Fruit fly (Drosophila melanogaster) whole organism, pupa: ENCODE results near the gene CG14109.

ENCODE experiments used
- CG10348 ChIP-seq: fragments of 200-800 bp; sonication (Bioruptor generic); IDR thresholded peaks from 2 replicates; pipeline ENCODE4 v1.3.6; 2022; ENCODE audit warnings: missing biosample characterization, missing genetic modification characterization
- CG12605 ChIP-seq: fragments of 200-800 bp; sonication (Bioruptor generic); IDR thresholded peaks from 2 replicates; pipeline ENCODE4 v1.3.6; 2022; ENCODE audit warnings: missing biosample characterization, missing genetic modification characterization
- CG13204 ChIP-seq: fragments of 200-800 bp; sonication (Bioruptor generic); optimal IDR thresholded peaks from 2 replicates; lab custom pipeline; 2018; ENCODE audit warnings: missing biosample characterization, mild to moderate bottlenecking, missing genetic modification characterization, moderate library complexity
- CG14655 ChIP-seq: fragments of 200-800 bp; sonication (Bioruptor generic); optimal IDR thresholded peaks from 3 replicates; lab custom pipeline; 2017; ENCODE audit warnings: mild to moderate bottlenecking, missing biosample characterization, missing genetic modification reagents, missing genetic modification characterization
- CG15710 ChIP-seq: fragments of 200-800 bp; sonication (Bioruptor generic); optimal IDR thresholded peaks from 2 replicates; lab custom pipeline; 2018; ENCODE audit warnings: missing biosample characterization, mild to moderate bottlenecking, missing genetic modification characterization, moderate library complexity
- CG17806 ChIP-seq: fragments of 200-800 bp; sonication (Bioruptor generic); optimal IDR thresholded peaks from 2 replicates; lab custom pipeline; 2018; ENCODE audit warnings: missing biosample characterization, mild to moderate bottlenecking, missing genetic modification characterization, moderate library complexity
- CG32121 ChIP-seq: fragments of 200-800 bp; sonication (Bioruptor generic); IDR thresholded peaks from 2 replicates; pipeline ENCODE4 v1.3.6; 2022; ENCODE audit warnings: missing biosample characterization, missing genetic modification characterization
- CG34367 ChIP-seq: fragments of 200-800 bp; sonication (Bioruptor generic); optimal IDR thresholded peaks from 2 replicates; lab custom pipeline; 2018; ENCODE audit warnings: missing biosample characterization, mild to moderate bottlenecking, missing genetic modification characterization
- CG4496 ChIP-seq: fragments of 200-800 bp; sonication (Bioruptor generic); IDR thresholded peaks from 3 replicates; pipeline ENCODE4 v1.3.6; 2022; ENCODE audit warnings: missing biosample characterization, missing genetic modification characterization
- CG8159 ChIP-seq: fragments of 200-800 bp; sonication (Bioruptor generic); optimal IDR thresholded peaks from 3 replicates; lab custom pipeline; 2018; ENCODE audit warnings: missing biosample characterization, mild to moderate bottlenecking, missing genetic modification characterization, moderate library complexity
- CG8301 ChIP-seq: fragments of 200-800 bp; sonication (Bioruptor generic); optimal IDR thresholded peaks from 2 replicates; lab custom pipeline; 2018; ENCODE audit warnings: missing biosample characterization, mild to moderate bottlenecking, missing genetic modification characterization
- CG9948 ChIP-seq: fragments of 200-800 bp; sonication (Bioruptor generic); optimal IDR thresholded peaks from 2 replicates; lab custom pipeline; 2018; ENCODE audit warnings: missing biosample characterization, mild to moderate bottlenecking, missing genetic modification characterization, moderate library complexity
- D1 ChIP-seq: fragments of 200-800 bp; sonication (Bioruptor generic); optimal IDR thresholded peaks from 2 replicates; lab custom pipeline; 2018; ENCODE audit warnings: missing biosample characterization, mild to moderate bottlenecking, missing genetic modification characterization, moderate library complexity
- EcR ChIP-seq: fragments of 200-800 bp; sonication (Bioruptor generic); optimal IDR thresholded peaks from 3 replicates; lab custom pipeline; 2019; ENCODE audit warnings: missing biosample characterization, missing genetic modification characterization, mild to moderate bottlenecking, moderate library complexity, missing genetic modification reagents
- Ets98B ChIP-seq: fragments of 200-800 bp; sonication (Bioruptor generic); IDR thresholded peaks from 2 replicates; pipeline ENCODE4 v1.3.6; 2022; ENCODE audit warnings: missing biosample characterization, missing genetic modification characterization
- Pif1A ChIP-seq: fragments of 200-800 bp; sonication (Bioruptor generic); optimal IDR thresholded peaks from 3 replicates; lab custom pipeline; 2016; ENCODE audit warnings: missing biosample characterization, missing genetic modification characterization
- Pif1B ChIP-seq: fragments of 200-800 bp; sonication (Bioruptor generic); optimal IDR thresholded peaks from 3 replicates; lab custom pipeline; 2016; ENCODE audit warnings: missing biosample characterization, missing genetic modification characterization
- Snoo ChIP-seq: fragments of 200-800 bp; sonication (Bioruptor generic); optimal IDR thresholded peaks from 3 replicates; lab custom pipeline; 2017; ENCODE audit warnings: missing biosample characterization, mild to moderate bottlenecking, missing genetic modification characterization, inconsistent platforms
- fd96Ca ChIP-seq: fragments of 200-800 bp; sonication (Bioruptor generic); IDR thresholded peaks from 3 replicates; pipeline ENCODE4 v1.3.6; 2022; ENCODE audit warnings: missing biosample characterization, missing genetic modification characterization
- gl ChIP-seq: fragments of 200-800 bp; sonication (Bioruptor generic); optimal IDR thresholded peaks from 2 replicates; lab custom pipeline; 2018; ENCODE audit warnings: missing biosample characterization, mild to moderate bottlenecking, missing genetic modification characterization
- rn ChIP-seq: fragments of 200-800 bp; sonication (Bioruptor generic); IDR thresholded peaks from 2 replicates; pipeline ENCODE4 v1.3.6; 2022; ENCODE audit warnings: missing biosample characterization, missing genetic modification characterization

The CG14109 gene

DNA sequence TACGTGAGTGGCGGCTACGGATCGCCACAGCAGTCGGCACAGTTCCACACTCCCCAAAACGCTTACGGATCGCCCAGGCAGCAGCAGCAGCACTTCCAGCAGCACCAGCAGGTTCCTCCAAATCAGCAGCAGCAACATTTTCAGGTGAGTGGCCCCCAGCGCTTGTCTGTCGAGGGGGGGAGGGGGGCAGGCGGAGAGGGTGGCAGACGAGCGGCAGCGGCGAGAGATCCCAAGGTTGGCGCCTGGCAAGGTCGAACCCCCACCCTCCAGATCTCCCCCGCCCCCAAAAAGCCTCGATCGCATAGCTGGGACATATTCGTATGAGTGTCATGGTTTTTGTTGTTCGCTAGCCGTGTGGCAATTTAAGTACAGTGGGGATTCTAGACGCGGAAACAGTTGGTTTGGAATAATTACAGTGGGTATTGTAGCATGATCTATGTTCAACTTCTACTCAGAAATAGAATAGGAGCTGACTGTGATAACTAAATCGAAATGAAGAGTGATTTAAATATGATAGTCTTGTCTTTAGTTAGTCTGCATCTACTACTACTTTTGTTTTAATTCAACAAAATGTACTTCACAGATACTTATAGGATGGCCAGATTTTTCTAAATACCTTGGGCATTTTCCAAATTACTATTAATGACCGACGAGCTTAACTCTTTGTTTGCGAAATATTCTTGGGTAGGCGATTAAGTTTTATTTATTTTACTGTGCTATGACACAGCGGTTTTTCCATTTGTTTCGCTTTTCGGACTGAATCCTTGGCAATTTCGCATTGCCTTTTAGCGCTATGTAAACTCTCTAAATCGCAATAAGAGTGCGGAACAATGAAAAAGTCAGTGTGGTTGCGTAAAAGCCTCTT is 37.9 kb downstream of the CG14109 start:
- TF ChIP-seq CG14655, result peak; percentile 7
- TF ChIP-seq Ets98B (GFP tag; lab: Robert Waterston, UW), result no peak
- TF ChIP-seq CG15710, result peak; percentile 26
- peak; percentile 1 for TF ChIP-seq CG17806 (tag; lab: Kevin White, UChicago)
- peak; percentile 42 for TF ChIP-seq CG8159 (tag; lab: Kevin White, UChicago)
- no peak for TF ChIP-seq Pif1B (GFP tag; lab: Kevin White, UChicago)
- no peak for TF ChIP-seq fd96Ca (GFP tag; lab: Robert Waterston, UW)
- TF ChIP-seq CG13204 (GFP tag; lab: Kevin White, UChicago), result peak; percentile 76
- peak; percentile 13 for TF ChIP-seq CG8301 (tag; lab: Kevin White, UChicago)
- TF ChIP-seq Snoo, result peak; percentile 25
- peak; percentile 5 for TF ChIP-seq Pif1A (GFP tag; lab: Kevin White, UChicago)
- TF ChIP-seq EcR (GFP tag; lab: Kevin White, UChicago), result peak; percentile 88
- no peak for TF ChIP-seq gl (tag; lab: Kevin White, UChicago)
- no peak for TF ChIP-seq CG10348 (GFP tag; lab: Robert Waterston, UW)

- TF ChIP-seq CG13204 (GFP tag; lab: Kevin White, UChicago), result no peak
- TF ChIP-seq CG8301 (tag; lab: Kevin White, UChicago), result no peak
- no peak for TF ChIP-seq CG12605 (GFP tag; lab: Robert Waterston, UW)
- TF ChIP-seq CG32121, result no peak
- TF ChIP-seq D1 (tag; lab: Kevin White, UChicago), result no peak
Observed at dm6 chr3L:13479204-13479600, 38.5 kb downstream of the CG14109 start.

- TF ChIP-seq CG10348 (GFP tag; lab: Robert Waterston, UW) (no peak), gl (tag; lab: Kevin White, UChicago) (peak; percentile 6), Snoo (peak; percentile 32), EcR (GFP tag; lab: Kevin White, UChicago) (no peak), CG9948 (tag; lab: Kevin White, UChicago) (peak; percentile 45), CG12605 (GFP tag; lab: Robert Waterston, UW) (no peak), CG8301 (tag; lab: Kevin White, UChicago) (peak; percentile 62), Ets98B (GFP tag; lab: Robert Waterston, UW) (no peak), CG32121 (peak; percentile 46; the same call in 1 of the 2 replicates), Pif1A (GFP tag; lab: Kevin White, UChicago) (peak; percentile 65), Pif1B (GFP tag; lab: Kevin White, UChicago) (peak; percentile 39), CG34367 (no peak), D1 (tag; lab: Kevin White, UChicago) (no peak), CG4496 (GFP tag; lab: Robert Waterston, UW) (peak; percentile 46; the same call in 1 of the 3 replicates), CG15710 (peak; percentile 37), CG8159 (tag; lab: Kevin White, UChicago) (peak; percentile 44), fd96Ca (GFP tag; lab: Robert Waterston, UW) (peak; percentile 23; the same call in 1 of the 3 replicates), CG13204 (GFP tag; lab: Kevin White, UChicago) (no peak), CG14655 (peak; percentile 73), CG17806 (tag; lab: Kevin White, UChicago) (peak; percentile 35), rn (GFP tag; lab: Robert Waterston, UW) (no peak)
Observed at dm6 chr3L:13479609-13480240, 39.0 kb downstream of the CG14109 start.

dm6 chr3L:13480241-13480627 is 39.5 kb downstream of the CG14109 start:
- TF ChIP-seq CG14655, result no peak
- no peak for TF ChIP-seq EcR (GFP tag; lab: Kevin White, UChicago)
- TF ChIP-seq Pif1B (GFP tag; lab: Kevin White, UChicago), result no peak
- no peak for TF ChIP-seq CG12605 (GFP tag; lab: Robert Waterston, UW)
- no peak for TF ChIP-seq Snoo
- no peak for TF ChIP-seq CG9948 (tag; lab: Kevin White, UChicago)
- TF ChIP-seq CG32121, result no peak
- no peak for TF ChIP-seq CG8301 (tag; lab: Kevin White, UChicago)
- TF ChIP-seq fd96Ca (GFP tag; lab: Robert Waterston, UW), result no peak

- TF ChIP-seq rn (GFP tag; lab: Robert Waterston, UW) (no peak), Pif1A (GFP tag; lab: Kevin White, UChicago) (no peak), CG12605 (GFP tag; lab: Robert Waterston, UW) (no peak), Ets98B (GFP tag; lab: Robert Waterston, UW) (no peak), CG14655 (no peak)
Observed at dm6 chr3L:13486041-13486859, 45.5 kb downstream of the CG14109 start, which contains the start of the genes Abp1 and Tgi. TSS of gene Abp1 (minus strand) at chr3L:13486280. TSS of gene Tgi (plus strand) at chr3L:13486797.
